Worm (Caenorhabditis elegans): ENCODE data around the gene pho-10.

DNA sequence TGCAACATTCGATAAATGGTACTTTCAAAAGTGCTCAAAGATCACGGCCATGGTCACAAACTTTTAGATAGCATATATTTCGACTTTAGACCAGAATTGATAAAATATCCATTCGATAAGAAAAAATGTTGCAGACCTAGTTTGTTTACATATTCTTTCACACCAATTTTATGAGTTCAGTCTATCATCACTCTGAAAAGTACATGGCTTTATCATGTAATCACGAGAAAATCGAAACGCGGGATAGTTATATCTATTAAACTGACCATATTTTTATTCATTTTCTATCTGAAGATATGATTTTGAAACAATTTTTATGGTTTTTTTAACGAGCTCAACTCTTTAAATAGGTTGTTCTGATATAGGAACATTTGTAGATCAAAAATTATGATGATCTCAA lies 11.1 kb upstream of the pho-10 start, which contains the start of gene pho-11:
- TF ChIP-seq him-1 (tag; optimal IDR thresholded peaks at IDR 0.05) (no peak), W03F9.2 (tag; optimal IDR thresholded peaks at IDR 0.05) (no peak)

All from whole organism, L4/young adult.